Worm (Caenorhabditis elegans) whole organism, L1 larva: Measurements from ENCODE around the gene Y68A4A.13.
"Not testable (repeated sequence)": the region's sequence is repeated elsewhere in the genome, so short reads cannot be mapped to it uniquely, and the experiment has no call there.

Experiments used
- C04F5.9 ChIP-seq: sonication (generic microtip); optimal IDR thresholded peaks from 2 replicates; lab custom pipeline; 2016; ENCODE audit warnings: missing genetic modification characterization, missing compliant biosample characterization
- F16B12.6 ChIP-seq: fragments of 150-350 bp; optimal IDR thresholded peaks from 2 replicates; lab custom pipeline; 2014; ENCODE audit warnings: missing biosample characterization, missing genetic modification characterization
- Y116A8C.19 ChIP-seq: sonication (generic microtip); optimal IDR thresholded peaks from 2 replicates; lab custom pipeline; 2016; ENCODE audit warnings: missing compliant biosample characterization, missing genetic modification characterization, borderline replicate concordance
- aha-1 ChIP-seq: fragments of 150-350 bp; optimal IDR thresholded peaks from 2 replicates; lab custom pipeline; 2014; ENCODE audit warnings: missing biosample characterization, missing genetic modification characterization
- alr-1 ChIP-seq: fragments of 200-800 bp; sonication (Bioruptor generic); optimal IDR thresholded peaks from 2 replicates; lab custom pipeline; 2018; ENCODE audit warnings: borderline replicate concordance, mild to moderate bottlenecking, missing genetic modification characterization, missing compliant biosample characterization
- aly-2 ChIP-seq: fragments of 150-350 bp; optimal IDR thresholded peaks from 2 replicates; lab custom pipeline; 2014; ENCODE audit warnings: missing biosample characterization, missing genetic modification characterization
- ceh-8 ChIP-seq: fragments of 200-800 bp; sonication (Bioruptor generic); optimal IDR thresholded peaks from 2 replicates; lab custom pipeline; 2018; ENCODE audit warnings: mild to moderate bottlenecking, missing genetic modification characterization, moderate library complexity, missing compliant biosample characterization
- ceh-90 ChIP-seq: sonication (generic microtip); optimal IDR thresholded peaks from 2 replicates; lab custom pipeline; 2016; ENCODE audit warnings: missing genetic modification characterization, missing compliant biosample characterization
- ces-1 ChIP-seq: fragments of 150-350 bp; optimal IDR thresholded peaks from 2 replicates; lab custom pipeline; 2014; ENCODE audit warnings: missing biosample characterization, missing genetic modification reagents, missing genetic modification characterization
- elt-3 ChIP-seq, 6 experiments: fragments of 150-350 bp in 1 of 6; sonication (generic microtip); optimal IDR thresholded peaks; 2 replicates each; lab custom pipeline; 2017 to 2018; ENCODE audit warnings: missing biosample characterization in 6 of 6, missing genetic modification characterization in 6 of 6, inconsistent platforms in 1 of 6
- ets-5 ChIP-seq: fragments of 200-800 bp; sonication (Bioruptor generic); IDR thresholded peaks from 2 replicates; pipeline ENCODE4 v1.3.6; 2022; ENCODE audit warnings: missing genetic modification characterization, missing compliant biosample characterization
- fkh-4 ChIP-seq: sonication (generic microtip); optimal IDR thresholded peaks from 2 replicates; lab custom pipeline; 2016; ENCODE audit warnings: missing compliant biosample characterization, missing genetic modification characterization, borderline replicate concordance
- fkh-8 ChIP-seq: sonication (generic microtip); optimal IDR thresholded peaks from 2 replicates; lab custom pipeline; 2016; ENCODE audit warnings: mild to moderate bottlenecking, missing genetic modification characterization, missing compliant biosample characterization
- grh-1 ChIP-seq: fragments of 200-800 bp; sonication (Bioruptor generic); IDR thresholded peaks from 2 replicates; pipeline ENCODE4 v1.3.6; 2022; ENCODE audit warnings: missing genetic modification reagents, missing genetic modification characterization, missing compliant biosample characterization
- hlh-17 ChIP-seq: fragments of 200-800 bp; sonication (Bioruptor generic); optimal IDR thresholded peaks from 2 replicates; lab custom pipeline; 2018; ENCODE audit warnings: missing genetic modification characterization, mild to moderate bottlenecking, missing compliant biosample characterization, moderate library complexity, borderline replicate concordance
- isw-1 ChIP-seq: fragments of 200-800 bp; sonication (Bioruptor generic); IDR thresholded peaks from 2 replicates; pipeline ENCODE4 v1.3.6; 2022; ENCODE audit warnings: missing genetic modification characterization, missing compliant biosample characterization
- lin-13 ChIP-seq: fragments of 150-350 bp; optimal IDR thresholded peaks from 2 replicates; lab custom pipeline; 2014; ENCODE audit warnings: missing biosample characterization, missing genetic modification reagents, missing genetic modification characterization
- lin-14 ChIP-seq: fragments of 200-800 bp; sonication (Bioruptor generic); optimal IDR thresholded peaks from 2 replicates; lab custom pipeline; 2018; ENCODE audit warnings: mild to moderate bottlenecking, missing genetic modification characterization, moderate library complexity, missing compliant biosample characterization
- lsy-2 ChIP-seq, 2 experiments: fragments of 150-350 bp; optimal IDR thresholded peaks; 2 replicates each; lab custom pipeline; 2014; ENCODE audit warnings: missing biosample characterization in 2 of 2, missing genetic modification characterization in 2 of 2
- nhr-11 ChIP-seq: fragments of 150-350 bp; optimal IDR thresholded peaks from 2 replicates; lab custom pipeline; 2014; ENCODE audit warnings: missing biosample characterization, missing genetic modification characterization
- nhr-237 ChIP-seq: fragments of 150-350 bp; optimal IDR thresholded peaks from 2 replicates; lab custom pipeline; 2014; ENCODE audit warnings: missing biosample characterization, missing genetic modification characterization
- nhr-71 ChIP-seq: sonication (generic microtip); optimal IDR thresholded peaks from 2 replicates; lab custom pipeline; 2016; ENCODE audit warnings: mild to moderate bottlenecking, missing genetic modification characterization, moderate library complexity, missing compliant biosample characterization
- nhr-84 ChIP-seq: sonication (generic microtip); optimal IDR thresholded peaks from 2 replicates; lab custom pipeline; 2017; ENCODE audit warnings: missing biosample characterization, missing genetic modification characterization
- nhr-85 ChIP-seq: sonication (generic microtip); peaks from one replicate; lab custom pipeline; 2016; ENCODE audit warnings: missing genetic modification characterization, inconsistent platforms, missing compliant biosample characterization
- nhr-90 ChIP-seq: sonication (generic microtip); optimal IDR thresholded peaks from 2 replicates; lab custom pipeline; 2016; ENCODE audit warnings: mild to moderate bottlenecking, missing genetic modification characterization, missing compliant biosample characterization; ENCODE audit not compliant: poor library complexity
- pax-3 ChIP-seq: fragments of 200-800 bp; sonication (Bioruptor generic); optimal IDR thresholded peaks from 2 replicates; lab custom pipeline; 2018; ENCODE audit warnings: mild to moderate bottlenecking, missing genetic modification characterization, moderate library complexity, missing compliant biosample characterization
- pqm-1 ChIP-seq: sonication (generic microtip); optimal IDR thresholded peaks from 3 replicates; lab custom pipeline; 2017; ENCODE audit warnings: missing biosample characterization, missing genetic modification characterization
- rnt-1 ChIP-seq: sonication (generic microtip); optimal IDR thresholded peaks from 2 replicates; lab custom pipeline; 2016; ENCODE audit warnings: mild to moderate bottlenecking, missing genetic modification characterization, moderate library complexity, missing compliant biosample characterization
- snu-23 ChIP-seq: sonication (generic microtip); optimal IDR thresholded peaks from 2 replicates; lab custom pipeline; 2016; ENCODE audit warnings: missing genetic modification characterization, missing compliant biosample characterization
- sup-37 ChIP-seq: fragments of 200-800 bp; sonication (Bioruptor generic); optimal IDR thresholded peaks from 2 replicates; lab custom pipeline; 2018; ENCODE audit warnings: mild to moderate bottlenecking, missing genetic modification characterization, missing compliant biosample characterization
- tlp-1 ChIP-seq: fragments of 150-350 bp; optimal IDR thresholded peaks from 2 replicates; lab custom pipeline; 2014; ENCODE audit warnings: missing biosample characterization, missing genetic modification characterization
- unc-30 ChIP-seq: sonication (generic microtip); optimal IDR thresholded peaks from 2 replicates; lab custom pipeline; 2017; ENCODE audit warnings: missing biosample characterization, missing genetic modification characterization
- unc-86 ChIP-seq: sonication (generic microtip); optimal IDR thresholded peaks from 2 replicates; lab custom pipeline; 2016; ENCODE audit warnings: missing genetic modification characterization, missing compliant biosample characterization
- vab-15 ChIP-seq: sonication (generic microtip); optimal IDR thresholded peaks from 2 replicates; lab custom pipeline; 2017; ENCODE audit warnings: missing genotype, mild to moderate bottlenecking, missing genetic modification characterization, missing compliant biosample characterization
- zag-1 ChIP-seq: fragments of 150-350 bp; optimal IDR thresholded peaks from 2 replicates; lab custom pipeline; 2014; ENCODE audit warnings: missing biosample characterization, missing genetic modification characterization
- zip-4 ChIP-seq: fragments of 200-800 bp; sonication (Bioruptor generic); optimal IDR thresholded peaks from 2 replicates; lab custom pipeline; 2018; ENCODE audit warnings: mild to moderate bottlenecking, missing genetic modification characterization, moderate library complexity, missing compliant biosample characterization

Y68A4A.13 gene

DNA sequence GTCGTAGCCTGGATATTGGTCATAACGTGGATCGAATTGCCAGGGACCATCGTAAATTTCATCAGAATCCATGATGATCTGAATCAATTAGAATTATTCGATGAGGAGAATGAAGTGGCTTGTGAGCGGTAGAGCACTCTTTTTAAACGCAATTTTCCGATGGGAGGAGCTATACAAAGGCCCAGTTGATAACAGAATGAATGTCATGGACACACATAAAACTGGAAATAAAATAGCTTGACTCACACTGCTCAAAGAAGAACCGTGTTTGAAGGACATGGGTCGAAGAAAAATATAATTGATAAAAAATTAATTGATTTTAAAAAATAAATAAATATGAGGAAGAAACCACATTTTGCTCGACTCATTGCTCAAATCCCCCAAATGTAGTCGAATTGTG is at the start of gene Y68A4A.13:
Y68A4A.13 (minus strand) TSS at position 101 of the 400 bp plus-strand sequence.
- TF ChIP-seq lsy-2 (tag; optimal IDR thresholded peaks at IDR 0.05; lab: Kevin White, UChicago) (no peak), fkh-4 (tag; lab: Kevin White, UChicago) (no peak), nhr-84 (no peak), snu-23 (GFP tag; lab: Kevin White, UChicago) (no peak), nhr-237 (no peak), lin-13 (GFP tag; lab: Kevin White, UChicago) (no peak), hlh-17 (GFP tag; lab: Kevin White, UChicago) (no peak), sup-37 (GFP tag; lab: Kevin White, UChicago) (no peak), ets-5 (GFP tag; lab: Robert Waterston, UW) (no peak), nhr-90 (tag; lab: Kevin White, UChicago) (no peak), vab-15 (tag; lab: Kevin White, UChicago) (no peak)

DNA sequence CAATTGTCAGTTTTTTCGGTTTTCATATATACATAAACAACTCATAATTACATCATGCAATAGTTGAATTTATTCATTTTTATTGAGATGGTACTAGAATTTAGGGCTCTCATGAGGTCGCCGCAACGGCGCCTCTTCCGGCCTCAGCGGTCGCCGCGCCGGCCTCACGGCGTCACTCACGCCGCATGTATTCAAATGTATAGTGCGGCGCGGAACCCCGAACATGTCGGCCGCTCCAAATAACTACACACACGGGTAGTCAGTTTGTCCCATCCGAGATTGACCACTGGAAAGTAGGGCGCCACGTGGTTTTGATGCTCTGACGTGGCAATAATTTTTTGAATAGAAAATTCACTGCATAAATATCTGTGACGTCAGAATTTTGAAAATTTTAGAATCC is 49.7 kb upstream of the Y68A4A.13 start:
- TF ChIP-seq nhr-90 (tag; lab: Kevin White, UChicago) (no peak), ceh-90 (tag; lab: Kevin White, UChicago) (no peak), isw-1 (GFP tag; lab: Robert Waterston, UW) (no peak), nhr-85 (tag; lab: Kevin White, UChicago) (peak; percentile 11), fkh-8 (tag; lab: Kevin White, UChicago) (no peak)

DNA sequence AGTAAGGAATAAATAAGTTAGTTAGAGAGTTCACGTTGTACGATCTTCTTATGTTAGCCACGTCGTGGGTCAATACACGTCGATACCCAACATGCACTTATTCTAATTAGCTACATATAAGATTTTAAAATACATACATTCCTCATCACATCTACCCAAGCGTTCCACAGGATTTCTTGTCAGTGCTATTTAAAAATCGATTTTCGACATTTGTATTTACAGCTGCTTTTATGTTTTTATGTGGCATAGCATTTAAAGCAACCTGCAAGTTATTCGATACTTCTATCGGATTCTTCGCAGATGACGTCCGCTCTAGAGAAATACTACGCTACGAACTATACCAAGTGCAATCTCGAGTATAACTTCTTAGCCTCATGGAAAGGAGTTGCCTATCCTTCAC is 47.5 kb upstream of the Y68A4A.13 start, which contains the start of gene srh-115:
srh-115 (plus strand) TSS at position 301 of the 400 bp plus-strand sequence.
- no peak for TF ChIP-seq aly-2 (tag; lab: Kevin White, UChicago)
- no peak for TF ChIP-seq nhr-71 (tag; lab: Kevin White, UChicago)
- no peak for TF ChIP-seq ceh-90 (tag; lab: Kevin White, UChicago)
- no peak for TF ChIP-seq hlh-17 (GFP tag; lab: Kevin White, UChicago)
- TF ChIP-seq ces-1: no peak
- no peak for TF ChIP-seq C04F5.9 (tag; lab: Kevin White, UChicago)
- no peak for TF ChIP-seq aha-1 (tag; lab: Kevin White, UChicago)
- no peak for TF ChIP-seq Y116A8C.19 (tag; lab: Kevin White, UChicago)
- no peak for TF ChIP-seq pax-3 (tag; lab: Kevin White, UChicago)
- TF ChIP-seq lin-14 (GFP tag; lab: Kevin White, UChicago): no peak

DNA sequence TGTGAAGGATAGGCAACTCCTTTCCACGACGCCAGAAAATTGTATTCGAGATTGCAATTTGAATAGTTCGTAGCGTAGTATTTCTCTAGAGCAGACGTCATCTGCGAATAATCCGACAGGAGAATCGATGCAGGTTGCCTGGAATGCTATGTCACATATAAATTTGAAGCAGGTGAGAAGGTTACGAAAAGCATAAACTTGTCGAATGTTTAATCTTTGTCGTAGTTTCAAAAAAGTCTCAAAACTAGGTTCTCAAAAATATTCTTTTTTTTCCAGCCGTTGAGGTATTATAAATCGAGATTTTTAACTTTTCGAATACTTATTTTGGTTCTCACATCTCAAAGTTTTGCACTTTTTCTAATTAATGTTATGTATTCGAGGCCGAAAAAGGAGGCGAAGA is 47.1 kb upstream of the Y68A4A.13 start, which contains the start of gene srh-116:
srh-116 (minus strand) TSS at position 101 of the 400 bp plus-strand sequence.
- not testable (repeated sequence) for TF ChIP-seq zag-1; F16B12.6 (tag; lab: Kevin White, UChicago); lin-14 (GFP tag; lab: Kevin White, UChicago)

DNA sequence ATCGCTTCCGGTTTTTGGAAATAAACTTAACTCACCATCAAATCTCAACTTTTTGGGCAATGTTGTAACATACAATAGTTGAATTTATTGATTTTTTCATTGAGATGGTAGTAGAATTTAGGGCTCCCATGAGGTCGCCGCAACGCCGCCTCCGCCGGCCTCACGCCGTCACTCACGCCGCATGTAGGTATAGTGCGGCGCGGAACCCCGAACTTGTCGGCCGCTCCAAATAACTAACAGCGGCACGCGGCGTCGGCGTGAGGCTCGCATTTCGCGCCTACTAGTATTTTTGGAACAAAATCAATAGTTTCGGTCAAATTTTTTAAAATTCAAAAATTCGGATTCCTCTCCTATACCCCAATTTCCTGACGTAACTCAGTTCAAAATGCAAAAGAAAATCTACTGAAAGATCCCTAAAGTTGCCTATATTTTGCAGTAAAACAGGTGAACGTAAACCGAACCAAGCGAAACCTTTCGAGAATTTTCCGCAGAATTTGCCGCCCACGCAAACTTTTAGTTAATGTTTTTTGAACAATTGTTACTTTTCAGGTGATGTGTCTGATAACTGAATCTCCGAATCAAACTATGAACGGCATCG is 43.5 kb upstream of the Y68A4A.13 start, which contains the start of gene Y61B8A.6:
Y61B8A.6 (plus strand) TSS at position 548 of the 598 bp plus-strand sequence.
- TF ChIP-seq unc-86 (tag; lab: Kevin White, UChicago): no peak
- no peak for TF ChIP-seq zip-4 (GFP tag; lab: Kevin White, UChicago)
- no peak for TF ChIP-seq ets-5 (GFP tag; lab: Robert Waterston, UW)
- no peak for TF ChIP-seq rnt-1 (tag; lab: Kevin White, UChicago)
- TF ChIP-seq tlp-1: no peak
- TF ChIP-seq nhr-237: no peak
- TF ChIP-seq fkh-4 (tag; lab: Kevin White, UChicago): no peak
- TF ChIP-seq grh-1 (GFP tag; lab: Robert Waterston, UW): no peak
- no peak for TF ChIP-seq nhr-11
- no peak for TF ChIP-seq elt-3 (tag; optimal IDR thresholded peaks at IDR 0.05; lab: Kevin White, UChicago)
- TF ChIP-seq ceh-8: no peak
- no peak for TF ChIP-seq unc-30 (tag; lab: Kevin White, UChicago)
- TF ChIP-seq aha-1 (tag; lab: Kevin White, UChicago): no peak
- no peak for TF ChIP-seq alr-1 (tag; lab: Kevin White, UChicago)
- no peak for TF ChIP-seq pqm-1 (tag; lab: Kevin White, UChicago)
